Worm (Caenorhabditis elegans) whole organism, L4 larva: ENCODE measurements around the gene F07C3.16.
A peak's percentile ranks its signal among the peaks of the same experiment; 100 is the strongest.

Experiments used
- D1046.2 ChIP-seq: fragments of 200-800 bp; sonication (Bioruptor generic); IDR thresholded peaks from 2 replicates; pipeline ENCODE4 v1.3.6; 2022; ENCODE audit warnings: missing genetic modification characterization, missing compliant biosample characterization
- F37D6.2 ChIP-seq: sonication (generic microtip); optimal IDR thresholded peaks from 2 replicates; lab custom pipeline; 2016; ENCODE audit warnings: mild to moderate bottlenecking, missing genetic modification characterization, missing compliant biosample characterization
- F44E2.7 ChIP-seq: fragments of 200-800 bp; sonication (Bioruptor generic); IDR thresholded peaks from 2 replicates; pipeline ENCODE4 v2.1.2; 2022; ENCODE audit warnings: missing genetic modification characterization, missing compliant biosample characterization
- Y5F2A.4 ChIP-seq: fragments of 200-800 bp; sonication (Bioruptor generic); optimal IDR thresholded peaks from 2 replicates; lab custom pipeline; 2018; ENCODE audit warnings: mild to moderate bottlenecking, missing genetic modification characterization, missing compliant biosample characterization
- ZK546.5 ChIP-seq, 2 experiments: sonication (generic microtip); optimal IDR thresholded peaks; 2 replicates each; lab custom pipeline; 2017; ENCODE audit warnings: missing biosample characterization in 2 of 2, missing genetic modification characterization in 2 of 2
- aha-1 ChIP-seq: fragments of 150-350 bp; peaks from one replicate; lab custom pipeline; 2014; ENCODE audit warnings: missing biosample characterization, missing genetic modification characterization
- attf-4 ChIP-seq: sonication (generic microtip); optimal IDR thresholded peaks from 3 replicates; lab custom pipeline; 2017; ENCODE audit warnings: missing biosample characterization, missing genetic modification characterization
- ceh-20 ChIP-seq: fragments of 200-800 bp; sonication (Bioruptor generic); IDR thresholded peaks from 2 replicates; pipeline ENCODE4 v1.3.6; 2022; ENCODE audit warnings: missing genetic modification reagents, missing genetic modification characterization, missing compliant biosample characterization
- ceh-28 ChIP-seq: fragments of 150-350 bp; optimal IDR thresholded peaks from 2 replicates; lab custom pipeline; 2014; ENCODE audit warnings: missing biosample characterization, missing genetic modification reagents, missing genetic modification characterization
- ceh-82 ChIP-seq: sonication (generic microtip); optimal IDR thresholded peaks from 2 replicates; lab custom pipeline; 2017; ENCODE audit warnings: missing biosample characterization, missing genetic modification characterization
- ces-1 ChIP-seq: fragments of 150-350 bp; sonication (generic microtip); optimal IDR thresholded peaks from 4 replicates; lab custom pipeline; 2014; ENCODE audit warnings: missing biosample characterization, missing genetic modification reagents, missing genetic modification characterization
- daf-16 ChIP-seq, 3 experiments: sonication (generic microtip); optimal IDR thresholded peaks; 2 replicates each; lab custom pipeline; 2016 to 2017; ENCODE audit warnings: missing genetic modification characterization in 3 of 3, missing genetic modification reagents in 3 of 3, mild to moderate bottlenecking in 2 of 3, missing compliant biosample characterization in 2 of 3, missing biosample characterization in 1 of 3, moderate library complexity in 1 of 3
- duxl-1 ChIP-seq: sonication (generic microtip); optimal IDR thresholded peaks from 2 replicates; lab custom pipeline; 2016; ENCODE audit warnings: mild to moderate bottlenecking, missing genetic modification characterization, moderate library complexity, missing compliant biosample characterization; ENCODE audit not compliant: poor library complexity
- gei-8 ChIP-seq: fragments of 200-800 bp; sonication (Bioruptor generic); optimal IDR thresholded peaks from 2 replicates; lab custom pipeline; 2018; ENCODE audit warnings: mild to moderate bottlenecking, missing genetic modification characterization, missing compliant biosample characterization
- hlh-11 ChIP-seq: fragments of 200-800 bp; sonication (Bioruptor generic); optimal IDR thresholded peaks from 2 replicates; lab custom pipeline; 2018; ENCODE audit warnings: mild to moderate bottlenecking, missing genetic modification characterization, missing compliant biosample characterization
- hlh-30 ChIP-seq: sonication (generic microtip); optimal IDR thresholded peaks from 2 replicates; lab custom pipeline; 2017; ENCODE audit warnings: antibody characterized with exemption, mild to moderate bottlenecking, missing genetic modification characterization, missing compliant biosample characterization; ENCODE audit not compliant: insufficient read depth
- hmg-1.1 ChIP-seq: fragments of 200-800 bp; sonication (Bioruptor generic); IDR thresholded peaks from 2 replicates; pipeline ENCODE4 v1.3.6; 2022; ENCODE audit warnings: missing genetic modification reagents, missing genetic modification characterization, missing compliant biosample characterization
- lin-1 ChIP-seq: fragments of 200-800 bp; sonication (Bioruptor generic); IDR thresholded peaks from 2 replicates; pipeline ENCODE4 v1.3.6; 2022; ENCODE audit warnings: missing genetic modification reagents, missing genetic modification characterization, missing compliant biosample characterization
- lin-13 ChIP-seq: fragments of 150-350 bp; optimal IDR thresholded peaks from 2 replicates; lab custom pipeline; 2014; ENCODE audit warnings: missing biosample characterization, missing genetic modification reagents, missing genetic modification characterization
- lin-29 ChIP-seq: fragments of 200-800 bp; sonication (Bioruptor generic); IDR thresholded peaks from 2 replicates; pipeline ENCODE4 v1.3.6; 2022; ENCODE audit warnings: missing genetic modification reagents, missing genetic modification characterization, missing compliant biosample characterization
- lin-38 ChIP-seq: fragments of 200-800 bp; sonication (Bioruptor generic); IDR thresholded peaks from 2 replicates; pipeline ENCODE4 v1.3.6; 2022; ENCODE audit warnings: missing genetic modification reagents, missing genetic modification characterization, missing compliant biosample characterization
- lir-3 ChIP-seq: sonication (generic microtip); optimal IDR thresholded peaks from 2 replicates; lab custom pipeline; 2016; ENCODE audit warnings: mild to moderate bottlenecking, missing genetic modification characterization, missing compliant biosample characterization
- lsy-2 ChIP-seq, 2 experiments: fragments of 150-350 bp in 1 of 2; sonication (generic microtip) in 1 of 2; optimal IDR thresholded peaks; 2 replicates each; lab custom pipeline; 2014 to 2017; ENCODE audit warnings: missing biosample characterization in 2 of 2, missing genetic modification characterization in 2 of 2
- madf-5 ChIP-seq, 2 experiments: fragments of 200-800 bp; sonication (Bioruptor generic); IDR thresholded peaks; 2 replicates each; pipeline ENCODE4 v1.3.6; 2022; ENCODE audit warnings: missing compliant biosample characterization in 2 of 2, missing genetic modification characterization in 2 of 2
- mdl-1 ChIP-seq, 2 experiments: fragments of 150-350 bp in 1 of 2; sonication (generic microtip) in 1 of 2; optimal IDR thresholded peaks; 2 replicates each; lab custom pipeline; 2014 to 2017; ENCODE audit warnings: missing biosample characterization in 2 of 2, missing genetic modification characterization in 2 of 2
- mep-1 ChIP-seq: fragments of 150-350 bp; sonication (generic microtip); optimal IDR thresholded peaks from 3 replicates; lab custom pipeline; 2014; ENCODE audit warnings: missing biosample characterization, missing genetic modification characterization
- mes-2 ChIP-seq: sonication (generic microtip); optimal IDR thresholded peaks from 2 replicates; lab custom pipeline; 2016; ENCODE audit warnings: missing genotype, mild to moderate bottlenecking, missing genetic modification characterization, missing compliant biosample characterization; ENCODE audit not compliant: poor library complexity, severe bottlenecking
- mxl-3 ChIP-seq: fragments of 200-800 bp; sonication (Bioruptor generic); optimal IDR thresholded peaks from 2 replicates; lab custom pipeline; 2018; ENCODE audit warnings: mild to moderate bottlenecking, missing genetic modification characterization, missing compliant biosample characterization
- nhr-11 ChIP-seq: fragments of 150-350 bp; optimal IDR thresholded peaks from 2 replicates; lab custom pipeline; 2014; ENCODE audit warnings: missing biosample characterization, missing genetic modification characterization
- nhr-111 ChIP-seq: fragments of 200-800 bp; sonication (Bioruptor generic); optimal IDR thresholded peaks from 2 replicates; lab custom pipeline; 2018; ENCODE audit warnings: mild to moderate bottlenecking, missing genetic modification characterization, missing compliant biosample characterization
- nhr-237 ChIP-seq: sonication (generic microtip); optimal IDR thresholded peaks from 2 replicates; lab custom pipeline; 2017; ENCODE audit warnings: missing biosample characterization, missing genetic modification characterization
- nhr-6 ChIP-seq: fragments of 150-350 bp; optimal IDR thresholded peaks from 2 replicates; lab custom pipeline; 2014; ENCODE audit warnings: missing biosample characterization, missing genetic modification characterization
- pha-4 ChIP-seq, 2 experiments: fragments of 150-350 bp in 1 of 2; fragments of 200-800 bp in 1 of 2; sonication (Bioruptor generic) in 1 of 2; IDR thresholded peaks in 1 of 2; optimal IDR thresholded peaks in 1 of 2; 2 replicates each; pipeline versions ENCODE4 v1.3.6 to Lab custom; 2014 to 2022; ENCODE audit warnings: missing genetic modification characterization in 2 of 2, missing genetic modification reagents in 2 of 2, missing biosample characterization in 1 of 2, missing compliant biosample characterization in 1 of 2
- sdz-12 ChIP-seq: fragments of 200-800 bp; sonication (Bioruptor generic); optimal IDR thresholded peaks from 2 replicates; lab custom pipeline; 2018; ENCODE audit warnings: mild to moderate bottlenecking, missing genetic modification characterization, missing compliant biosample characterization
- set-16 ChIP-seq: fragments of 200-800 bp; sonication (Bioruptor generic); IDR thresholded peaks from 2 replicates; pipeline ENCODE4 v1.3.6; 2022; ENCODE audit warnings: missing genetic modification reagents, missing genetic modification characterization, missing compliant biosample characterization
- snpc-1.2 ChIP-seq: fragments of 200-800 bp; sonication (Bioruptor generic); IDR thresholded peaks from 2 replicates; pipeline ENCODE4 v1.3.6; 2022; ENCODE audit warnings: missing genetic modification reagents, missing genetic modification characterization, missing compliant biosample characterization
- spr-1 ChIP-seq: sonication (generic microtip); optimal IDR thresholded peaks from 2 replicates; lab custom pipeline; 2016; ENCODE audit warnings: mild to moderate bottlenecking, missing genetic modification characterization, missing compliant biosample characterization
- tag-97 ChIP-seq: fragments of 200-800 bp; sonication (Bioruptor generic); IDR thresholded peaks from 2 replicates; pipeline ENCODE4 v1.3.6; 2022; ENCODE audit warnings: missing genetic modification characterization, missing compliant biosample characterization
- tra-1 ChIP-seq: fragments of 200-800 bp; sonication (Bioruptor generic); IDR thresholded peaks from 2 replicates; pipeline ENCODE4 v1.3.6; 2022; ENCODE audit warnings: missing genetic modification reagents, missing genetic modification characterization, missing compliant biosample characterization
- unc-130 ChIP-seq: sonication (generic microtip); optimal IDR thresholded peaks from 2 replicates; lab custom pipeline; 2016; ENCODE audit warnings: missing genetic modification reagents, missing genetic modification characterization, missing compliant biosample characterization
- unc-62 ChIP-seq, 3 experiments: fragments of 150-350 bp in 1 of 3; sonication (generic microtip); optimal IDR thresholded peaks in 2 of 3; peaks in 1 of 3; 1 replicate in 1 of 3; 2 replicates in 2 of 3; lab custom pipeline; 2014 to 2017; ENCODE audit warnings: missing biosample characterization in 3 of 3, missing genetic modification characterization in 3 of 3, missing genetic modification reagents in 3 of 3, missing genotype in 1 of 3
- vab-7 ChIP-seq: fragments of 200-800 bp; sonication (Bioruptor generic); IDR thresholded peaks from 2 replicates; pipeline ENCODE4 v1.3.6; 2022; ENCODE audit warnings: missing genetic modification reagents, missing genetic modification characterization, missing compliant biosample characterization
- zfp-2 ChIP-seq: sonication (generic microtip); optimal IDR thresholded peaks from 2 replicates; lab custom pipeline; 2016; ENCODE audit warnings: mild to moderate bottlenecking, missing genetic modification characterization, missing compliant biosample characterization
- zfp-3 ChIP-seq: fragments of 200-800 bp; sonication (Bioruptor generic); conservative IDR thresholded peaks from 2 replicates; pipeline ENCODE4 v1.3.6; 2022; ENCODE audit warnings: missing genetic modification reagents, missing genetic modification characterization, missing compliant biosample characterization

F07C3.16 gene

ce11 chrV:9249932-9250331 is 7.4 kb downstream of the F07C3.16 start, which contains the start of gene ptd-2:
Gene ptd-2, plus strand, starts transcription at chrV:9250232.
- TF ChIP-seq lir-3 (no peak), daf-16 (GFP tag; optimal IDR thresholded peaks at IDR 0.05; lab: Kevin White, UChicago) (no peak), daf-16 (tag; optimal IDR thresholded peaks at IDR 0.05; lab: Kevin White, UChicago) (no peak), nhr-11 (tag; lab: Kevin White, UChicago) (no peak), unc-130 (GFP tag; lab: Kevin White, UChicago) (no peak), duxl-1 (tag; lab: Kevin White, UChicago) (no peak), hmg-1.1 (GFP tag; lab: Robert Waterston, UW) (no peak), nhr-237 (tag; lab: Kevin White, UChicago) (no peak), mes-2 (no peak), vab-7 (GFP tag; lab: Robert Waterston, UW) (no peak), spr-1 (tag; lab: Kevin White, UChicago) (no peak), D1046.2 (GFP tag; lab: Robert Waterston, UW) (no peak), nhr-6 (no peak), zfp-2 (no peak), lin-29 (no peak), Y5F2A.4 (no peak), pha-4 (GFP tag; IDR thresholded peaks at IDR 0.05; lab: Robert Waterston, UW) (no peak), pha-4 (tag; optimal IDR thresholded peaks at IDR 0.05; lab: Kevin White, UChicago) (no peak), attf-4 (no peak), tag-97 (GFP tag; lab: Robert Waterston, UW) (no peak), madf-5 (GFP tag; IDR thresholded peaks at IDR 0.05; lab: Robert Waterston, UW) (no peak)

ce11 chrV:9249206-9249605 is 8.2 kb downstream of the F07C3.16 start, which contains the start of gene str-94:
Gene str-94, minus strand, starts transcription at chrV:9249306.
- TF ChIP-seq nhr-237 (tag; lab: Kevin White, UChicago), result no peak
- TF ChIP-seq lir-3, result no peak
- TF ChIP-seq nhr-11 (tag; lab: Kevin White, UChicago), result no peak
- TF ChIP-seq lsy-2 (tag; optimal IDR thresholded peaks at IDR 0.05; lab: Kevin White, UChicago), result no peak
- TF ChIP-seq aha-1 (tag; lab: Kevin White, UChicago), result peak; percentile 39
- TF ChIP-seq attf-4, result no peak

ce11 chrV:9247416-9247815 is 10.0 kb downstream of the F07C3.16 start:
- no peak for TF ChIP-seq madf-5 (GFP tag; IDR thresholded peaks at IDR 0.05; lab: Robert Waterston, UW)
- no peak for TF ChIP-seq lin-1 (GFP tag; lab: Robert Waterston, UW)
- no peak for TF ChIP-seq lin-38
- no peak for TF ChIP-seq ZK546.5 (tag; optimal IDR thresholded peaks at IDR 0.05; lab: Kevin White, UChicago)
- no peak for TF ChIP-seq ces-1 (GFP tag; lab: Kevin White, UChicago)
- no peak for TF ChIP-seq lin-13 (GFP tag; lab: Kevin White, UChicago)
- TF ChIP-seq daf-16 (GFP tag; optimal IDR thresholded peaks at IDR 0.05; lab: Kevin White, UChicago), result no peak
- no peak for TF ChIP-seq daf-16 (tag; optimal IDR thresholded peaks at IDR 0.05; lab: Kevin White, UChicago)
- TF ChIP-seq hlh-30 (tag; lab: Kevin White, UChicago), result peak; percentile 52
- TF ChIP-seq set-16, result no peak
- TF ChIP-seq F37D6.2 (tag; lab: Kevin White, UChicago), result no peak
- no peak for TF ChIP-seq mep-1 (tag; lab: Kevin White, UChicago)
- no peak for TF ChIP-seq nhr-111 (GFP tag; lab: Kevin White, UChicago)
- TF ChIP-seq aha-1 (tag; lab: Kevin White, UChicago), result peak; percentile 11
- peak in 1 of 2 experiments; percentile 25 for TF ChIP-seq mdl-1 (tag; optimal IDR thresholded peaks at IDR 0.05; lab: Kevin White, UChicago)
- TF ChIP-seq sdz-12 (GFP tag; lab: Kevin White, UChicago), result no peak
- TF ChIP-seq vab-7 (GFP tag; lab: Robert Waterston, UW), result no peak
- TF ChIP-seq mxl-3, result no peak
- TF ChIP-seq snpc-1.2 (GFP tag; lab: Robert Waterston, UW), result no peak
- no peak for TF ChIP-seq attf-4
- peak in 1 of 2 experiments; percentile 28 for TF ChIP-seq lsy-2 (tag; optimal IDR thresholded peaks at IDR 0.05; lab: Kevin White, UChicago)
- 0 out of 2 replicates have a peak, but pooled peaks have one; percentile 19 for TF ChIP-seq ceh-20 (GFP tag; lab: Robert Waterston, UW)
- TF ChIP-seq ceh-82 (tag; lab: Kevin White, UChicago), result no peak
- peak; percentile 47; the same call in 1 of the 2 replicates for TF ChIP-seq hmg-1.1 (GFP tag; lab: Robert Waterston, UW)
- TF ChIP-seq ceh-28 (tag; lab: Kevin White, UChicago), result no peak
- no peak for TF ChIP-seq zfp-3 (GFP tag; lab: Robert Waterston, UW)
- peak in 1 of 2 experiments; percentile 83 for TF ChIP-seq unc-62 (GFP tag; optimal IDR thresholded peaks at IDR 0.05 in 1 of 2; lab: Kevin White, UChicago)
- no peak for TF ChIP-seq unc-62 (tag; optimal IDR thresholded peaks at IDR 0.05; lab: Kevin White, UChicago)
- TF ChIP-seq tra-1 (GFP tag; lab: Robert Waterston, UW), result no peak
- TF ChIP-seq F44E2.7 (GFP tag; lab: Robert Waterston, UW), result no peak
- no peak for TF ChIP-seq pha-4 (GFP tag; IDR thresholded peaks at IDR 0.05; lab: Robert Waterston, UW)
- no peak for TF ChIP-seq pha-4 (tag; optimal IDR thresholded peaks at IDR 0.05; lab: Kevin White, UChicago)
- peak; percentile 52 for TF ChIP-seq hlh-11 (tag; lab: Kevin White, UChicago)
- no peak for TF ChIP-seq gei-8 (GFP tag; lab: Kevin White, UChicago)
